Worm (Caenorhabditis elegans) whole organism, L3 larva: Measurements from ENCODE around the gene F08H9.2.

ENCODE experiments used
- egl-27 ChIP-seq: sonication (generic microtip); optimal IDR thresholded peaks from 4 replicates; lab custom pipeline; 2017; ENCODE audit warnings: missing biosample characterization, missing genetic modification reagents, missing genetic modification characterization
- lin-15B ChIP-seq: fragments of 150-350 bp; optimal IDR thresholded peaks from 2 replicates; lab custom pipeline; 2014; ENCODE audit warnings: missing biosample characterization, missing genetic modification characterization
- nhr-237 ChIP-seq: fragments of 150-350 bp; optimal IDR thresholded peaks from 2 replicates; lab custom pipeline; 2014; ENCODE audit warnings: missing biosample characterization, missing genetic modification characterization
- nhr-25 ChIP-seq: sonication (generic microtip); optimal IDR thresholded peaks from 2 replicates; lab custom pipeline; 2017; ENCODE audit warnings: missing biosample characterization, missing genetic modification characterization
- ztf-4 ChIP-seq: fragments of 150-350 bp; optimal IDR thresholded peaks from 2 replicates; lab custom pipeline; 2014; ENCODE audit warnings: missing biosample characterization, missing genetic modification characterization

DNA sequence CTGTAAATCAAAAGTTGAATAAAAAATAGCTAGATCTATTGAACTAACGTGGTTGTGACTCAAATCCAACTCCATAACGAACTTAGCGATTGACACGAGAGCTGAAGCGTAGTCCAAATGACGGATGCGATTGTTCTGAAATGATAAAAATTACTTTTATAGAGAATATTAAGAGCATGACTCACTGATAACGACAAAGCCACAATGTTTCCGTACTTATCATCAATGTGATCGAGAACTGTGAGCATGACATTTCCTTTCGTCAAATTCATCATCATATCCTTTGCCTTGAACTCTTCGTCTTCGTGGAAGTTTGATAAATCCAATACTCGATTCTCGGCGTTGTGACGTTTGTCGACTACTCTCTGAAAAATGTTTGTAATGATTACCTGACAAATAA lies 46.4 kb upstream of the F08H9.2 start:
- TF ChIP-seq nhr-237 (tag; lab: Kevin White, UChicago), result no peak
- TF ChIP-seq lin-15B (tag; lab: Kevin White, UChicago), result no peak
- TF ChIP-seq ztf-4 (tag; lab: Kevin White, UChicago), result no peak
- no peak for TF ChIP-seq nhr-25
- no peak for TF ChIP-seq egl-27 (tag; lab: Kevin White, UChicago)
